Fruit fly (Drosophila melanogaster): ENCODE results near the gene Phs.

DNA sequence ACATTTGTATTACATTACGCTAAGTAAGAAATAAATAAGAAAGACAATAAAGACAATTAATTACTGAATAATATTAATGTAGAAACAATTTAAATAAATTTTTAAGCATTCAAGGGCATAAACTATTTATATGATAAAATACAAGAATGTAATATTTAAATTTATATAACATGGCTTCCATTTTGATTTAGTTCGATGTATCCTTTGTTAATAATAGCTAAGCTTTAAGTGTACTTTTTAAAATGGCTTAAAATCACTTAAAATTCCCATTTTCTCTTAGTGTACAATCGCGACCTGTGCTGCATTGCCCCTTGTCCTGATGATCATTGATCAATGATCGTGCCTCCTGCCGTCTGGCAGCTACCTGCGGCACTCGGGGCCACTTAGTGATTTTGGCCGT is 50.8 kb downstream of the Phs start:
- TF ChIP-seq CG8478 (optimal IDR thresholded peaks at IDR 0.05) (no peak), CTCF (optimal IDR thresholded peaks at IDR 0.05) (no peak)
